Worm (Caenorhabditis elegans) whole organism, L2 larva: ENCODE measurements around the gene srz-6.

Source experiments
- alr-1 ChIP-seq: fragments of 150-350 bp; optimal IDR thresholded peaks from 2 replicates; lab custom pipeline; 2014; ENCODE audit warnings: missing biosample characterization, missing genetic modification characterization
- lsy-2 ChIP-seq, 2 experiments: fragments of 150-350 bp in 1 of 2; sonication (generic microtip) in 1 of 2; optimal IDR thresholded peaks; 2 replicates each; lab custom pipeline; 2014 to 2017; ENCODE audit warnings: missing biosample characterization in 2 of 2, missing genetic modification characterization in 2 of 2
- nhr-77 ChIP-seq: fragments of 150-350 bp; optimal IDR thresholded peaks from 2 replicates; lab custom pipeline; 2014; ENCODE audit warnings: missing biosample characterization, missing genetic modification characterization
- zag-1 ChIP-seq: fragments of 150-350 bp; optimal IDR thresholded peaks from 2 replicates; lab custom pipeline; 2014; ENCODE audit warnings: missing biosample characterization, missing genetic modification characterization
- ztf-4 ChIP-seq: fragments of 150-350 bp; optimal IDR thresholded peaks from 2 replicates; lab custom pipeline; 2014; ENCODE audit warnings: missing biosample characterization, missing genetic modification characterization

ce11 chrII:12448241-12448640 is 43.8 kb upstream of the srz-6 start, which contains the start of gene srh-27:
- TF ChIP-seq nhr-77 (tag; lab: Kevin White, UChicago) (no peak), ztf-4 (no peak), zag-1 (tag; lab: Kevin White, UChicago) (no peak), alr-1 (tag; lab: Kevin White, UChicago) (no peak), lsy-2 (tag; optimal IDR thresholded peaks at IDR 0.05; lab: Kevin White, UChicago) (no peak)
